Fruit fly (Drosophila melanogaster) whole organism, pupa: ENCODE data around the gene Tep2.

Experiments used
- CG10348 ChIP-seq: fragments of 200-800 bp; sonication (Bioruptor generic); IDR thresholded peaks from 2 replicates; pipeline ENCODE4 v1.3.6; 2022; ENCODE audit warnings: missing biosample characterization, missing genetic modification characterization
- CG13204 ChIP-seq: fragments of 200-800 bp; sonication (Bioruptor generic); optimal IDR thresholded peaks from 2 replicates; lab custom pipeline; 2018; ENCODE audit warnings: missing biosample characterization, mild to moderate bottlenecking, missing genetic modification characterization, moderate library complexity
- CG14655 ChIP-seq: fragments of 200-800 bp; sonication (Bioruptor generic); optimal IDR thresholded peaks from 3 replicates; lab custom pipeline; 2017; ENCODE audit warnings: mild to moderate bottlenecking, missing biosample characterization, missing genetic modification reagents, missing genetic modification characterization
- CG15710 ChIP-seq: fragments of 200-800 bp; sonication (Bioruptor generic); optimal IDR thresholded peaks from 2 replicates; lab custom pipeline; 2018; ENCODE audit warnings: missing biosample characterization, mild to moderate bottlenecking, missing genetic modification characterization, moderate library complexity
- CG34367 ChIP-seq: fragments of 200-800 bp; sonication (Bioruptor generic); optimal IDR thresholded peaks from 2 replicates; lab custom pipeline; 2018; ENCODE audit warnings: missing biosample characterization, mild to moderate bottlenecking, missing genetic modification characterization
- CG4496 ChIP-seq: fragments of 200-800 bp; sonication (Bioruptor generic); IDR thresholded peaks from 3 replicates; pipeline ENCODE4 v1.3.6; 2022; ENCODE audit warnings: missing biosample characterization, missing genetic modification characterization
- CG8159 ChIP-seq: fragments of 200-800 bp; sonication (Bioruptor generic); optimal IDR thresholded peaks from 3 replicates; lab custom pipeline; 2018; ENCODE audit warnings: missing biosample characterization, mild to moderate bottlenecking, missing genetic modification characterization, moderate library complexity
- EcR ChIP-seq: fragments of 200-800 bp; sonication (Bioruptor generic); optimal IDR thresholded peaks from 3 replicates; lab custom pipeline; 2019; ENCODE audit warnings: missing biosample characterization, missing genetic modification characterization, mild to moderate bottlenecking, moderate library complexity, missing genetic modification reagents
- gl ChIP-seq: fragments of 200-800 bp; sonication (Bioruptor generic); optimal IDR thresholded peaks from 2 replicates; lab custom pipeline; 2018; ENCODE audit warnings: missing biosample characterization, mild to moderate bottlenecking, missing genetic modification characterization

- TF ChIP-seq EcR (no peak), CG13204 (GFP tag; lab: Kevin White, UChicago) (no peak), CG8159 (tag; lab: Kevin White, UChicago) (no peak), gl (tag; lab: Kevin White, UChicago) (no peak), CG15710 (tag; lab: Kevin White, UChicago) (no peak), CG14655 (GFP tag; lab: Kevin White, UChicago) (no peak), CG4496 (GFP tag; lab: Robert Waterston, UW) (no peak), CG34367 (tag; lab: Kevin White, UChicago) (no peak), CG10348 (GFP tag; lab: Robert Waterston, UW) (no peak)
Measured at dm6 chr2L:7746975-7747374, 45.6 kb upstream of the Tep2 start, which contains the start of gene ATPsynGL.
